Worm (Caenorhabditis elegans) whole organism, late embryonic: Measurements from ENCODE around the gene col-176.

ENCODE experiments used
- ceh-9 ChIP-seq: sonication (generic microtip); optimal IDR thresholded peaks from 2 replicates; lab custom pipeline; 2016; ENCODE audit warnings: mild to moderate bottlenecking, missing genetic modification characterization, inconsistent platforms, missing compliant biosample characterization
- ets-4 ChIP-seq: sonication (generic microtip); optimal IDR thresholded peaks from 2 replicates; lab custom pipeline; 2016; ENCODE audit warnings: missing genetic modification characterization, missing compliant biosample characterization

ce11 chrX:10060475-10061011 lies 16.9 kb upstream of the col-176 start, which contains the start of gene ZC373.3:
- no peak for TF ChIP-seq ceh-9 (tag; lab: Kevin White, UChicago)
- TF ChIP-seq ets-4 (tag; lab: Kevin White, UChicago) = no peak
